Worm (Caenorhabditis elegans): ENCODE data around the gene T03G11.10.

DNA sequence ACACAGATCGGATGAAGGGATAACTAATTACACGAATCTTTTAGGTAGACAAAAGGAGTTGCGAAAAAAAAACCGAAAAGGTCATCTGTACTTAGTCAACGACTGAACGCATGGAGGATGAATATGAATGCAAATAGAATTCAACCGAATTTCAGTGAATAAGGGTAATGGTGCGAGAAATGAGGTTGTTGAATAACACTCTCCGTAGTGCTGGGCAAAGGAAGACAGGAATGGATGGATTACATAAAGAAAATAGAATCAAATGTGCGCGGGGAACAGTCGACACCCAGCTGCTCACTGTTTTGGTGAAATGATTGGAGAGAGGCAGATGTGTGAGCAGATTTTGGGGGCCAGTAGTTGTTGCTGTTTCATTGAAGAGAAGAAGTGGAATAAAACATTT is 46.7 kb downstream of the T03G11.10 start:
- no peak for TF ChIP-seq nhr-11 (tag; optimal IDR thresholded peaks at IDR 0.05)
- TF ChIP-seq nhr-23 (tag; optimal IDR thresholded peaks at IDR 0.05) = no peak
- TF ChIP-seq lsy-2 (tag; optimal IDR thresholded peaks at IDR 0.05) = no peak
- TF ChIP-seq unc-39 (tag; optimal IDR thresholded peaks at IDR 0.05) = no peak
- TF ChIP-seq ZK546.5 (tag; optimal IDR thresholded peaks at IDR 0.05) = no peak
- no peak for TF ChIP-seq skn-1 (tag; optimal IDR thresholded peaks at IDR 0.05)
- no peak for TF ChIP-seq unc-62 (GFP tag; optimal IDR thresholded peaks at IDR 0.05)

Measured in whole organism, L2 larva.